Worm (Caenorhabditis elegans) whole organism, L4 larva: ENCODE measurements around the gene ZC443.4.

Source experiments
- F26F4.8 ChIP-seq: fragments of 200-800 bp; sonication (Bioruptor generic); conservative IDR thresholded peaks from 2 replicates; pipeline ENCODE4 v1.3.6; 2022; ENCODE audit warnings: missing genetic modification characterization, missing compliant biosample characterization
- F37D6.2 ChIP-seq: sonication (generic microtip); optimal IDR thresholded peaks from 2 replicates; lab custom pipeline; 2016; ENCODE audit warnings: mild to moderate bottlenecking, missing genetic modification characterization, missing compliant biosample characterization
- F49E8.2 ChIP-seq: sonication (generic microtip); optimal IDR thresholded peaks from 2 replicates; lab custom pipeline; 2016; ENCODE audit warnings: missing compliant biosample characterization, mild to moderate bottlenecking, missing genetic modification characterization, borderline replicate concordance
- Y105C5A.15 ChIP-seq: fragments of 200-800 bp; sonication (Bioruptor generic); IDR thresholded peaks from 2 replicates; pipeline ENCODE4 v1.3.6; 2022; ENCODE audit warnings: missing genetic modification characterization, missing compliant biosample characterization
- Y75B8A.6 ChIP-seq: fragments of 200-800 bp; sonication (Bioruptor generic); IDR thresholded peaks from 2 replicates; pipeline ENCODE4 v1.3.6; 2022; ENCODE audit warnings: missing genetic modification reagents, missing genetic modification characterization, missing compliant biosample characterization
- ZK337.2 ChIP-seq: fragments of 200-800 bp; sonication (Bioruptor generic); IDR thresholded peaks from 2 replicates; pipeline ENCODE4 v1.3.6; 2022; ENCODE audit warnings: missing genetic modification reagents, missing genetic modification characterization, missing compliant biosample characterization
- ceh-20 ChIP-seq: fragments of 200-800 bp; sonication (Bioruptor generic); IDR thresholded peaks from 2 replicates; pipeline ENCODE4 v1.3.6; 2022; ENCODE audit warnings: missing genetic modification reagents, missing genetic modification characterization, missing compliant biosample characterization
- ceh-32 ChIP-seq: sonication (generic microtip); optimal IDR thresholded peaks from 2 replicates; lab custom pipeline; 2016; ENCODE audit warnings: mild to moderate bottlenecking, missing genetic modification characterization, missing compliant biosample characterization; ENCODE audit not compliant: poor library complexity
- ceh-44 ChIP-seq: fragments of 200-800 bp; sonication (Bioruptor generic); IDR thresholded peaks from 2 replicates; pipeline ENCODE4 v1.3.6; 2022; ENCODE audit warnings: missing genetic modification reagents, missing genetic modification characterization, missing compliant biosample characterization
- daf-16 ChIP-seq, 3 experiments: sonication (generic microtip); optimal IDR thresholded peaks; 2 replicates each; lab custom pipeline; 2016 to 2017; ENCODE audit warnings: missing genetic modification characterization in 3 of 3, missing genetic modification reagents in 3 of 3, mild to moderate bottlenecking in 2 of 3, missing compliant biosample characterization in 2 of 3, missing biosample characterization in 1 of 3, moderate library complexity in 1 of 3
- daf-8 ChIP-seq: fragments of 200-800 bp; sonication (Bioruptor generic); IDR thresholded peaks from 2 replicates; pipeline ENCODE4 v1.3.6; 2022; ENCODE audit warnings: missing genetic modification characterization, missing compliant biosample characterization
- dmd-6 ChIP-seq: fragments of 200-800 bp; sonication (Bioruptor generic); IDR thresholded peaks from 2 replicates; pipeline ENCODE4 v1.3.6; 2022; ENCODE audit warnings: missing genetic modification reagents, missing genetic modification characterization, missing compliant biosample characterization
- dve-1 ChIP-seq: sonication (generic microtip); optimal IDR thresholded peaks from 2 replicates; lab custom pipeline; 2017; ENCODE audit warnings: antibody characterized with exemption, mild to moderate bottlenecking, missing genetic modification characterization, missing compliant biosample characterization; ENCODE audit not compliant: insufficient read depth
- fkh-10 ChIP-seq: fragments of 150-350 bp; optimal IDR thresholded peaks from 2 replicates; lab custom pipeline; 2014; ENCODE audit warnings: missing biosample characterization, missing genetic modification reagents, missing genetic modification characterization
- fos-1 ChIP-seq: fragments of 150-350 bp; optimal IDR thresholded peaks from 2 replicates; lab custom pipeline; 2014; ENCODE audit warnings: missing biosample characterization, missing genetic modification characterization
- lin-38 ChIP-seq: fragments of 200-800 bp; sonication (Bioruptor generic); IDR thresholded peaks from 2 replicates; pipeline ENCODE4 v1.3.6; 2022; ENCODE audit warnings: missing genetic modification reagents, missing genetic modification characterization, missing compliant biosample characterization
- lin-39 ChIP-seq: fragments of 150-350 bp; optimal IDR thresholded peaks from 2 replicates; lab custom pipeline; 2014; ENCODE audit warnings: missing biosample characterization, missing genetic modification reagents, missing genetic modification characterization
- madf-5 ChIP-seq, 2 experiments: fragments of 200-800 bp; sonication (Bioruptor generic); IDR thresholded peaks; 2 replicates each; pipeline ENCODE4 v1.3.6; 2022; ENCODE audit warnings: missing compliant biosample characterization in 2 of 2, missing genetic modification characterization in 2 of 2
- mdt-29 ChIP-seq: fragments of 200-800 bp; sonication (Bioruptor generic); IDR thresholded peaks from 2 replicates; pipeline ENCODE4 v1.3.6; 2022; ENCODE audit warnings: missing genetic modification reagents, missing genetic modification characterization, missing compliant biosample characterization
- mep-1 ChIP-seq: fragments of 150-350 bp; sonication (generic microtip); optimal IDR thresholded peaks from 3 replicates; lab custom pipeline; 2014; ENCODE audit warnings: missing biosample characterization, missing genetic modification characterization
- mxl-3 ChIP-seq: fragments of 200-800 bp; sonication (Bioruptor generic); optimal IDR thresholded peaks from 2 replicates; lab custom pipeline; 2018; ENCODE audit warnings: mild to moderate bottlenecking, missing genetic modification characterization, missing compliant biosample characterization
- nhr-102 ChIP-seq: sonication (generic microtip); optimal IDR thresholded peaks from 2 replicates; lab custom pipeline; 2016; ENCODE audit warnings: mild to moderate bottlenecking, missing genetic modification characterization, moderate library complexity, missing compliant biosample characterization
- nhr-11 ChIP-seq: fragments of 150-350 bp; optimal IDR thresholded peaks from 2 replicates; lab custom pipeline; 2014; ENCODE audit warnings: missing biosample characterization, missing genetic modification characterization
- nhr-28 ChIP-seq: fragments of 150-350 bp; optimal IDR thresholded peaks from 2 replicates; lab custom pipeline; 2014; ENCODE audit warnings: missing biosample characterization, missing genetic modification characterization
- nhr-48 ChIP-seq: sonication (generic microtip); optimal IDR thresholded peaks from 2 replicates; lab custom pipeline; 2016; ENCODE audit warnings: mild to moderate bottlenecking, missing genetic modification characterization, missing compliant biosample characterization
- nhr-77 ChIP-seq: fragments of 150-350 bp; optimal IDR thresholded peaks from 2 replicates; lab custom pipeline; 2014; ENCODE audit warnings: missing biosample characterization, missing genetic modification characterization
- pqm-1 ChIP-seq: sonication (generic microtip); optimal IDR thresholded peaks from 2 replicates; lab custom pipeline; 2017; ENCODE audit warnings: missing biosample characterization, missing genetic modification characterization
- snpc-4 ChIP-seq: fragments of 150-350 bp; optimal IDR thresholded peaks from 2 replicates; lab custom pipeline; 2014; ENCODE audit warnings: missing biosample characterization, missing genetic modification characterization
- tra-1 ChIP-seq: fragments of 200-800 bp; sonication (Bioruptor generic); IDR thresholded peaks from 2 replicates; pipeline ENCODE4 v1.3.6; 2022; ENCODE audit warnings: missing genetic modification reagents, missing genetic modification characterization, missing compliant biosample characterization
- unc-62 ChIP-seq, 3 experiments: fragments of 150-350 bp in 1 of 3; sonication (generic microtip); optimal IDR thresholded peaks in 2 of 3; peaks in 1 of 3; 1 replicate in 1 of 3; 2 replicates in 2 of 3; lab custom pipeline; 2014 to 2017; ENCODE audit warnings: missing biosample characterization in 3 of 3, missing genetic modification characterization in 3 of 3, missing genetic modification reagents in 3 of 3, missing genotype in 1 of 3
- zag-1 ChIP-seq: fragments of 150-350 bp; optimal IDR thresholded peaks from 2 replicates; lab custom pipeline; 2014; ENCODE audit warnings: missing biosample characterization, missing genetic modification characterization
- ztf-11 ChIP-seq: fragments of 150-350 bp; optimal IDR thresholded peaks from 2 replicates; lab custom pipeline; 2014; ENCODE audit warnings: missing biosample characterization, missing genetic modification characterization

ZC443.4 gene

ce11 chrV:12849736-12850135 lies 30.1 kb upstream of the ZC443.4 start, which contains the start of gene C44H9.5 (continued):
- no peak for TF ChIP-seq F37D6.2
- no peak for TF ChIP-seq F26F4.8 (GFP tag; lab: Robert Waterston, UW)
- no peak for TF ChIP-seq mdt-29
- peak; percentile 4 for TF ChIP-seq nhr-28
- no peak for TF ChIP-seq ZK337.2 (GFP tag; lab: Robert Waterston, UW)

ce11 chrV:12845247-12845646 lies 25.6 kb upstream of the ZC443.4 start, which contains the start of gene C44H9.6:
Gene C44H9.6, minus strand, starts transcription at chrV:12845347.
- peak; percentile 14 for TF ChIP-seq dve-1
- no peak for TF ChIP-seq lin-38 (GFP tag; lab: Robert Waterston, UW)
- TF ChIP-seq daf-16 (GFP tag; optimal IDR thresholded peaks at IDR 0.05; lab: Kevin White, UChicago): no peak
- peak; percentile 47 for TF ChIP-seq daf-16 (tag; optimal IDR thresholded peaks at IDR 0.05; lab: Kevin White, UChicago)

- TF ChIP-seq Y105C5A.15 (no peak), daf-16 (GFP tag; optimal IDR thresholded peaks at IDR 0.05; lab: Kevin White, UChicago) (no peak), daf-16 (tag; optimal IDR thresholded peaks at IDR 0.05; lab: Kevin White, UChicago) (peak; percentile 6), ceh-20 (GFP tag; lab: Robert Waterston, UW) (no peak), ceh-32 (tag; lab: Kevin White, UChicago) (no peak), tra-1 (no peak), nhr-102 (tag; lab: Kevin White, UChicago) (no peak)
These were observed 25.1 kb upstream of the ZC443.4 start for ce11 chrV:12844748-12845147.

ce11 chrV:12835388-12835787 lies 15.7 kb upstream of the ZC443.4 start, which contains the start of gene C44H9.4:
Gene C44H9.4, plus strand, starts transcription at chrV:12835688.
- TF ChIP-seq fkh-10 (GFP tag; lab: Kevin White, UChicago) (no peak), nhr-77 (tag; lab: Kevin White, UChicago) (no peak)

- no peak for TF ChIP-seq ceh-20 (GFP tag; lab: Robert Waterston, UW)
- no peak for TF ChIP-seq Y75B8A.6 (GFP tag; lab: Robert Waterston, UW)
- TF ChIP-seq snpc-4: no peak
- no peak for TF ChIP-seq zag-1 (tag; lab: Kevin White, UChicago)
- TF ChIP-seq nhr-48 (tag; lab: Kevin White, UChicago): no peak
- no peak for TF ChIP-seq lin-39
- no peak for TF ChIP-seq F49E8.2 (tag; lab: Kevin White, UChicago)
- TF ChIP-seq unc-62 (GFP tag; optimal IDR thresholded peaks at IDR 0.05 in 1 of 2; lab: Kevin White, UChicago): no peak
- no peak for TF ChIP-seq unc-62 (tag; optimal IDR thresholded peaks at IDR 0.05; lab: Kevin White, UChicago)
- no peak for TF ChIP-seq fkh-10 (GFP tag; lab: Kevin White, UChicago)
- no peak for TF ChIP-seq mep-1 (tag; lab: Kevin White, UChicago)
- TF ChIP-seq mxl-3 (GFP tag; lab: Kevin White, UChicago): no peak
- TF ChIP-seq madf-5 (GFP tag; IDR thresholded peaks at IDR 0.05; lab: Robert Waterston, UW): no peak
- no peak for TF ChIP-seq fos-1 (tag; lab: Kevin White, UChicago)
- TF ChIP-seq dve-1: no peak
- TF ChIP-seq Y105C5A.15: no peak
- no peak for TF ChIP-seq ceh-44 (GFP tag; lab: Robert Waterston, UW)
- no peak for TF ChIP-seq daf-8 (GFP tag; lab: Robert Waterston, UW)
- TF ChIP-seq F37D6.2: no peak
These were observed 7.5 kb upstream of the ZC443.4 start, which contains the start of gene ugt-15 for ce11 chrV:12827219-12827618. Gene ugt-15, plus strand, starts transcription at chrV:12827519.

- TF ChIP-seq ztf-11 (tag; lab: Kevin White, UChicago): no peak
- TF ChIP-seq nhr-102 (tag; lab: Kevin White, UChicago): peak; percentile 10
- TF ChIP-seq unc-62 (GFP tag; optimal IDR thresholded peaks at IDR 0.05 in 1 of 2; lab: Kevin White, UChicago): peak in 1 of 2 experiments; percentile 6
- TF ChIP-seq unc-62 (tag; optimal IDR thresholded peaks at IDR 0.05; lab: Kevin White, UChicago): no peak
- no peak for TF ChIP-seq daf-16 (GFP tag; optimal IDR thresholded peaks at IDR 0.05; lab: Kevin White, UChicago)
- peak; percentile 2 for TF ChIP-seq daf-16 (tag; optimal IDR thresholded peaks at IDR 0.05; lab: Kevin White, UChicago)
- peak; percentile 19 for TF ChIP-seq nhr-77 (tag; lab: Kevin White, UChicago)
- no peak for TF ChIP-seq Y105C5A.15
- peak; percentile 24; the same call in 1 of the 2 replicates for TF ChIP-seq dmd-6 (GFP tag; lab: Robert Waterston, UW)
- TF ChIP-seq nhr-28: peak; percentile 77
- TF ChIP-seq pqm-1 (tag; lab: Kevin White, UChicago): peak; percentile 50
- no peak for TF ChIP-seq nhr-11
These were observed 5.1 kb upstream of the ZC443.4 start, which contains the start of gene ugt-16 for ce11 chrV:12824777-12825176. Gene ugt-16, plus strand, starts transcription at chrV:12825024.
